Worm (Caenorhabditis elegans): Measurements from ENCODE around the gene rgs-1.

The rgs-1 gene

ce11 chrIII:9991324-9991723 lies 25.0 kb downstream of the rgs-1 start:
- TF ChIP-seq F13H6.1 (tag; optimal IDR thresholded peaks at IDR 0.05) (no peak), ets-4 (tag; optimal IDR thresholded peaks at IDR 0.05) (no peak)

ce11 chrIII:9988352-9988751 lies 28.0 kb downstream of the rgs-1 start, which contains the start of gene C05B5.1:
Gene C05B5.1 (minus strand): TSS chrIII:9988452.
- TF ChIP-seq pat-9 (tag; optimal IDR thresholded peaks at IDR 0.05) (no peak), ztf-16 (tag; optimal IDR thresholded peaks at IDR 0.05) (no peak), ceh-6 (GFP tag; optimal IDR thresholded peaks at IDR 0.05) (no peak), ceh-9 (tag; optimal IDR thresholded peaks at IDR 0.05) (no peak), ceh-34 (tag; optimal IDR thresholded peaks at IDR 0.05) (no peak), nhr-232 (tag; optimal IDR thresholded peaks at IDR 0.05) (no peak), hlh-13 (GFP tag; optimal IDR thresholded peaks at IDR 0.05) (no peak), ceh-30 (tag; optimal IDR thresholded peaks at IDR 0.05) (no peak), hlh-8 (tag; optimal IDR thresholded peaks at IDR 0.05) (no peak), npax-4 (tag; optimal IDR thresholded peaks at IDR 0.05) (no peak), pag-3 (tag; optimal IDR thresholded peaks at IDR 0.05; ENCODE audit: borderline replicate concordance) (no peak), sox-4 (tag; optimal IDR thresholded peaks at IDR 0.05) (no peak), ceh-22 (tag; optimal IDR thresholded peaks at IDR 0.05) (no peak)

- TF ChIP-seq unc-55 (GFP tag; optimal IDR thresholded peaks at IDR 0.05), result peak; percentile 87
- peak; percentile 10 for TF ChIP-seq ceh-18 (tag; optimal IDR thresholded peaks at IDR 0.05)
- TF ChIP-seq odd-2 (tag; optimal IDR thresholded peaks at IDR 0.05), result no peak
- TF ChIP-seq lim-6 (tag; optimal IDR thresholded peaks at IDR 0.05), result no peak
- TF ChIP-seq T23F11.4 (GFP tag; optimal IDR thresholded peaks at IDR 0.05), result no peak
- no peak for TF ChIP-seq ttx-3 (tag; optimal IDR thresholded peaks at IDR 0.05)
Measured at ce11 chrIII:9986827-9987429, 29.4 kb downstream of the rgs-1 start, which contains the start of gene C05B5.12. Gene C05B5.12 (plus strand): TSS chrIII:9987379.

- TF ChIP-seq hlh-8 (tag; optimal IDR thresholded peaks at IDR 0.05) (no peak), unc-42 (tag; optimal IDR thresholded peaks at IDR 0.05) (no peak), nfya-1 (tag; optimal IDR thresholded peaks at IDR 0.05) (no peak), nhr-232 (tag; optimal IDR thresholded peaks at IDR 0.05) (no peak), Y22D7AL.16 (tag; optimal IDR thresholded peaks at IDR 0.05) (no peak), ceh-2 (tag; optimal IDR thresholded peaks at IDR 0.05) (no peak), sdc-2 (tag; optimal IDR thresholded peaks at IDR 0.05) (no peak)
Measured at ce11 chrIII:9985542-9985941, 30.8 kb downstream of the rgs-1 start.

ce11 chrIII:9984604-9985003 lies 31.8 kb downstream of the rgs-1 start:
- no peak for TF ChIP-seq T23F11.4 (GFP tag; optimal IDR thresholded peaks at IDR 0.05)
- no peak for TF ChIP-seq ttx-3 (tag; optimal IDR thresholded peaks at IDR 0.05)
- no peak for TF ChIP-seq pha-2 (tag; optimal IDR thresholded peaks at IDR 0.05)
- TF ChIP-seq tbx-2 (tag; optimal IDR thresholded peaks at IDR 0.05), result no peak
- no peak for TF ChIP-seq ceh-22 (tag; optimal IDR thresholded peaks at IDR 0.05)
- no peak for TF ChIP-seq unc-42 (tag; optimal IDR thresholded peaks at IDR 0.05)
- no peak for TF ChIP-seq Y22D7AL.16 (tag; optimal IDR thresholded peaks at IDR 0.05)
- no peak for TF ChIP-seq hlh-13 (GFP tag; optimal IDR thresholded peaks at IDR 0.05)
- no peak for TF ChIP-seq zip-5 (tag; optimal IDR thresholded peaks at IDR 0.05)
- TF ChIP-seq ceh-45 (GFP tag; IDR thresholded peaks at IDR 0.05), result no peak

ce11 chrIII:9982119-9982642 lies 34.2 kb downstream of the rgs-1 start:
- TF ChIP-seq unc-42 (tag; optimal IDR thresholded peaks at IDR 0.05) (peak; percentile 58), Y22D7AL.16 (tag; optimal IDR thresholded peaks at IDR 0.05) (no peak), hlh-30 (tag; optimal IDR thresholded peaks at IDR 0.05; ENCODE audit: insufficient read depth) (no peak)
